Fruit fly (Drosophila melanogaster) whole organism, embryonic: ENCODE results near the gene Muc68Ca.

ENCODE experiments used
- Bdp1 ChIP-seq: fragments of 200-800 bp; sonication (Bioruptor generic); optimal IDR thresholded peaks from 3 replicates; lab custom pipeline; 2016; ENCODE audit warnings: missing biosample characterization, missing genetic modification characterization
- CG10267 ChIP-seq: fragments of 200-800 bp; sonication (Bioruptor generic); optimal IDR thresholded peaks from 2 replicates; lab custom pipeline; 2018; ENCODE audit warnings: missing biosample characterization, mild to moderate bottlenecking, missing genetic modification characterization, moderate library complexity
- CG10274 ChIP-seq: fragments of 200-800 bp; sonication (Bioruptor generic); optimal IDR thresholded peaks from 3 replicates; lab custom pipeline; 2017; ENCODE audit warnings: missing biosample characterization, mild to moderate bottlenecking, missing genetic modification characterization
- CG14014 ChIP-seq: fragments of 200-800 bp; sonication (Bioruptor generic); IDR thresholded peaks from 2 replicates; pipeline ENCODE4 v1.3.6; 2022; ENCODE audit warnings: missing biosample characterization, missing genetic modification characterization
- CG14710 ChIP-seq: fragments of 200-800 bp; sonication (Bioruptor generic); optimal IDR thresholded peaks from 3 replicates; lab custom pipeline; 2019; ENCODE audit warnings: missing biosample characterization, mild to moderate bottlenecking, missing genetic modification characterization, moderate library complexity
- CG1529 ChIP-seq: fragments of 200-800 bp; sonication (Bioruptor generic); optimal IDR thresholded peaks from 3 replicates; lab custom pipeline; 2018; ENCODE audit warnings: missing biosample characterization, missing genetic modification characterization
- CG15601 ChIP-seq: fragments of 200-800 bp; sonication (Bioruptor generic); optimal IDR thresholded peaks from 3 replicates; lab custom pipeline; 2019; ENCODE audit warnings: missing biosample characterization, mild to moderate bottlenecking, missing genetic modification characterization, moderate library complexity
- CG17385 ChIP-seq: fragments of 200-800 bp; sonication (Bioruptor generic); optimal IDR thresholded peaks from 3 replicates; lab custom pipeline; 2018; ENCODE audit warnings: missing biosample characterization, mild to moderate bottlenecking, missing genetic modification characterization
- CG2129 ChIP-seq: fragments of 200-800 bp; sonication (Bioruptor generic); IDR thresholded peaks from 2 replicates; pipeline ENCODE4 v1.3.6; 2022; ENCODE audit warnings: missing biosample characterization, missing genetic modification characterization; ENCODE audit not compliant: partially characterized antibody
- CG30431 ChIP-seq: fragments of 200-800 bp; sonication (Bioruptor generic); optimal IDR thresholded peaks from 2 replicates; lab custom pipeline; 2017; ENCODE audit warnings: missing biosample characterization, missing genetic modification characterization
- CG32532 ChIP-seq: fragments of 200-800 bp; sonication (Bioruptor generic); IDR thresholded peaks from 2 replicates; pipeline ENCODE4 v1.3.6; 2022; ENCODE audit warnings: missing biosample characterization, missing genetic modification characterization
- CG3838 ChIP-seq: fragments of 200-800 bp; sonication (Bioruptor generic); optimal IDR thresholded peaks from 3 replicates; lab custom pipeline; 2016; ENCODE audit warnings: missing biosample characterization, missing genetic modification characterization
- CG4404 ChIP-seq: fragments of 200-800 bp; sonication (Bioruptor generic); IDR thresholded peaks from 2 replicates; pipeline ENCODE4 v1.3.6; 2022; ENCODE audit warnings: missing biosample characterization, missing genetic modification characterization
- CG5245 ChIP-seq: fragments of 200-800 bp; sonication (Bioruptor generic); optimal IDR thresholded peaks from 3 replicates; lab custom pipeline; 2016; ENCODE audit warnings: missing biosample characterization, missing genetic modification characterization
- CG6689 ChIP-seq: fragments of 200-800 bp; sonication (Bioruptor generic); IDR thresholded peaks from 2 replicates; pipeline ENCODE4 v1.3.6; 2022; ENCODE audit warnings: missing biosample characterization, missing genetic modification characterization
- CG7556 ChIP-seq: fragments of 200-800 bp; sonication (Bioruptor generic); optimal IDR thresholded peaks from 2 replicates; lab custom pipeline; 2017; ENCODE audit warnings: missing biosample characterization, mild to moderate bottlenecking, missing genetic modification characterization
- CG7786 ChIP-seq: fragments of 200-800 bp; sonication (Bioruptor generic); optimal IDR thresholded peaks from 2 replicates; lab custom pipeline; 2016; ENCODE audit warnings: missing biosample characterization, missing genetic modification characterization
- CG8359 ChIP-seq: fragments of 200-800 bp; sonication (Bioruptor generic); optimal IDR thresholded peaks from 2 replicates; lab custom pipeline; 2017; ENCODE audit warnings: missing biosample characterization, mild to moderate bottlenecking, missing genetic modification characterization, borderline replicate concordance
- CG9437 ChIP-seq: fragments of 200-800 bp; sonication (Bioruptor generic); optimal IDR thresholded peaks from 2 replicates; lab custom pipeline; 2018; ENCODE audit warnings: missing biosample characterization, mild to moderate bottlenecking, missing genetic modification characterization
- Dbx ChIP-seq: fragments of 200-800 bp; sonication (Bioruptor generic); IDR thresholded peaks from 3 replicates; pipeline ENCODE4 v1.3.6; 2022; ENCODE audit warnings: missing biosample characterization, missing genetic modification characterization
- Fer1 ChIP-seq: fragments of 200-800 bp; sonication (Bioruptor generic); optimal IDR thresholded peaks from 2 replicates; lab custom pipeline; 2017; ENCODE audit warnings: missing biosample characterization, mild to moderate bottlenecking, missing genetic modification characterization
- Max ChIP-seq: fragments of 200-800 bp; sonication (Bioruptor generic); optimal IDR thresholded peaks from 2 replicates; lab custom pipeline; 2016; ENCODE audit warnings: missing biosample characterization, mild to moderate bottlenecking, missing genetic modification characterization
- Mes4 ChIP-seq: fragments of 200-800 bp; sonication (Bioruptor generic); optimal IDR thresholded peaks from 2 replicates; lab custom pipeline; 2016; ENCODE audit warnings: missing biosample characterization, missing genetic modification characterization
- Ravus ChIP-seq: fragments of 200-800 bp; sonication (Bioruptor generic); IDR thresholded peaks from 2 replicates; pipeline ENCODE4 v1.3.6; 2022; ENCODE audit warnings: missing biosample characterization, missing genetic modification characterization
- Sry-δ ChIP-seq: fragments of 200-800 bp; sonication (Bioruptor generic); optimal IDR thresholded peaks from 2 replicates; lab custom pipeline; 2016; ENCODE audit warnings: missing biosample characterization, missing genetic modification characterization
- Ssrp ChIP-seq: fragments of 200-800 bp; sonication (Bioruptor generic); optimal IDR thresholded peaks from 2 replicates; lab custom pipeline; 2018; ENCODE audit warnings: missing biosample characterization, mild to moderate bottlenecking, missing genetic modification characterization, moderate library complexity
- Tbp ChIP-seq: fragments of >200 bp; optimal IDR thresholded peaks from 2 replicates; lab custom pipeline; 2018; ENCODE audit warnings: missing biosample characterization, missing genetic modification characterization
- ab ChIP-seq: fragments of 200-800 bp; sonication (Bioruptor generic); optimal IDR thresholded peaks from 2 replicates; lab custom pipeline; 2016; ENCODE audit warnings: missing biosample characterization, missing genetic modification characterization
- ac ChIP-seq: fragments of 200-800 bp; sonication (Bioruptor generic); optimal IDR thresholded peaks from 3 replicates; lab custom pipeline; 2017; ENCODE audit warnings: missing biosample characterization, mild to moderate bottlenecking, missing genetic modification characterization
- az2 ChIP-seq: fragments of 200-800 bp; sonication (Bioruptor generic); optimal IDR thresholded peaks from 3 replicates; lab custom pipeline; 2016; ENCODE audit warnings: missing biosample characterization, missing genetic modification characterization
- chinmo ChIP-seq: fragments of 200-800 bp; sonication (Bioruptor generic); IDR thresholded peaks from 4 replicates; pipeline ENCODE4 v1.3.6; 2022; ENCODE audit warnings: missing biosample characterization, missing genetic modification characterization; ENCODE audit not compliant: partially characterized antibody
- crol ChIP-seq: fragments of 200-800 bp; sonication (Bioruptor generic); IDR thresholded peaks from 2 replicates; pipeline ENCODE4 v1.3.6; 2022; ENCODE audit warnings: missing biosample characterization, missing genetic modification characterization
- cwo ChIP-seq: fragments of 200-800 bp; sonication (Bioruptor generic); optimal IDR thresholded peaks from 3 replicates; lab custom pipeline; 2017; ENCODE audit warnings: missing biosample characterization, missing genetic modification characterization, mild to moderate bottlenecking, moderate library complexity, missing genetic modification reagents
- emc ChIP-seq: fragments of 200-800 bp; sonication (Bioruptor generic); optimal IDR thresholded peaks from 2 replicates; lab custom pipeline; 2016; ENCODE audit warnings: missing biosample characterization, missing genetic modification characterization
- en ChIP-seq: fragments of 200-800 bp; sonication (Bioruptor generic); optimal IDR thresholded peaks from 2 replicates; lab custom pipeline; 2016; ENCODE audit warnings: missing biosample characterization, missing genetic modification characterization
- gce ChIP-seq: fragments of 200-800 bp; sonication (Bioruptor generic); IDR thresholded peaks from 3 replicates; pipeline ENCODE4 v1.3.6; 2022; ENCODE audit warnings: missing biosample characterization, missing genetic modification characterization
- knrl ChIP-seq: fragments of 200-800 bp; sonication (Bioruptor generic); IDR thresholded peaks from 3 replicates; pipeline ENCODE4 v1.3.6; 2022; ENCODE audit warnings: missing biosample characterization, missing genetic modification characterization; ENCODE audit not compliant: partially characterized antibody
- lola ChIP-seq, 3 experiments: fragments of >200 bp in 2 of 3; fragments of 200-800 bp in 1 of 3; sonication (Bioruptor generic) in 1 of 3; optimal IDR thresholded peaks; 2 replicates each; lab custom pipeline; 2017 to 2019; ENCODE audit warnings: missing biosample characterization in 3 of 3, missing genetic modification characterization in 3 of 3, mild to moderate bottlenecking in 1 of 3, moderate library complexity in 1 of 3
- lov ChIP-seq, 2 experiments: fragments of 200-800 bp in 1 of 2; fragments of >200 bp in 1 of 2; sonication (Bioruptor generic) in 1 of 2; IDR thresholded peaks in 1 of 2; optimal IDR thresholded peaks in 1 of 2; 2 replicates in 1 of 2; 3 replicates in 1 of 2; pipeline versions ENCODE4 v1.3.6 to Lab custom; 2017 to 2022; ENCODE audit warnings: missing biosample characterization in 1 of 2, missing genetic modification characterization in 1 of 2
- org-1 ChIP-seq: fragments of 200-800 bp; sonication (Bioruptor generic); optimal IDR thresholded peaks from 2 replicates; lab custom pipeline; 2017; ENCODE audit warnings: missing biosample characterization, missing genetic modification characterization
- pnt ChIP-seq: fragments of 200-800 bp; sonication (Bioruptor generic); optimal IDR thresholded peaks from 3 replicates; lab custom pipeline; 2016; ENCODE audit warnings: missing biosample characterization, missing genetic modification characterization
- pros ChIP-seq: fragments of 200-800 bp; sonication (Bioruptor generic); optimal IDR thresholded peaks from 3 replicates; lab custom pipeline; 2019; ENCODE audit warnings: missing biosample characterization, mild to moderate bottlenecking, missing genetic modification characterization, moderate library complexity
- tio ChIP-seq: fragments of 200-800 bp; sonication (Bioruptor generic); optimal IDR thresholded peaks from 2 replicates; lab custom pipeline; 2017; ENCODE audit warnings: missing biosample characterization, missing genetic modification characterization, inconsistent platforms
- tll ChIP-seq, 2 experiments: fragments of 200-800 bp in 1 of 2; fragments of >200 bp in 1 of 2; sonication (Bioruptor generic) in 1 of 2; optimal IDR thresholded peaks; 2 replicates each; lab custom pipeline; 2017 to 2019; ENCODE audit warnings: missing biosample characterization in 2 of 2, missing genetic modification characterization in 2 of 2, mild to moderate bottlenecking in 1 of 2, moderate library complexity in 1 of 2
- trem ChIP-seq: fragments of 200-800 bp; optimal IDR thresholded peaks from 3 replicates; lab custom pipeline; 2019; ENCODE audit warnings: missing biosample characterization, mild to moderate bottlenecking, missing genetic modification characterization, moderate library complexity
- wek ChIP-seq: fragments of 200-800 bp; sonication (Bioruptor generic); optimal IDR thresholded peaks from 3 replicates; lab custom pipeline; 2018; ENCODE audit warnings: missing biosample characterization, mild to moderate bottlenecking, missing genetic modification characterization, moderate library complexity
- zen2 ChIP-seq: fragments of 200-800 bp; sonication (Bioruptor generic); IDR thresholded peaks from 3 replicates; pipeline ENCODE4 v1.3.6; 2022; ENCODE audit warnings: missing biosample characterization, missing genetic modification characterization; ENCODE audit not compliant: partially characterized antibody

The Muc68Ca gene

DNA sequence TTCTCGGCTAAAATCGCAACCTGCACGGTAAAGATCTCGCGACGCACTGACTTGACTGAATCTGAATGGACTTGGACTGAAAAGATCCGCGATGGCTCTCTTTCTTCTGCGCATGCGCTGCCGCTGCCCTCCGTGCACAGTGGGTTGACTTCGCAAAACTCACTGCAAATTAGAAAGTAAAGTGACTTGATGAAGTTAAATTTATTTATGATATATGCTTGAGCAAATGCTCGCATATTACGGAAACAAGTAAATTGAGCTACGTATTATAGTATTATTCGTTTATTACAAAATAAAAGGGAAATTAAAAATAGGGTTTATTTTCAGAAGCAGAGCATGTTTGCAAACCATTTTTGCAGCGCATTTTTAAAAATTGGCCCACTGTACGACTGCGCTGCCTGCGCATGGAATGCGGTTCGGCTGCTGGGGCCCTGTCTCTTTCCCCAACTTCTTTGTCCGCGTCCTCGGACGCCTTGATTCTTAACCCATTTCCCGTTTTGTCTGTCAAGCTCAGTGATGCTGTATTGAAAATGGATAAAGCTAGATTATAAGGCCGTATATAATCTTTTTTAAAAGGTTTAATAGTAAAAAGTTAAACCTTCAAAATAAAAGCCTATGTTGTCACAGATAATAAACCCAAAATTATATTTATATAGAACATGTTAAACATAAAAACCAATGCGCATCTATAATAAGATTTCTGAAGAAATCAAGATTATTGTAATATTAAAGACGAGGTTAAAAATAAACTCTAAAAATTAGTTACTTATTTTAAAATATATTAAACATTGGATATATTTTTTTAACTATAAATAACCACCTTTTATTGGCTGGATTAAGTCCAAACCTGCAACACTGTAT lies 32.0 kb downstream of the Muc68Ca start, which contains the start of gene rt (continued):
- peak; percentile 62 for TF ChIP-seq CG10267 (tag; lab: Kevin White, UChicago)
- peak; percentile 50 for TF ChIP-seq CG17385 (GFP tag; lab: Kevin White, UChicago)
- TF ChIP-seq Max (GFP tag; lab: Kevin White, UChicago) = peak; percentile 29
- TF ChIP-seq knrl (GFP tag; lab: Robert Waterston, UW) = 0 out of 3 replicates have a peak, but pooled peaks have one; percentile 19
- TF ChIP-seq az2 (GFP tag; lab: Kevin White, UChicago) = peak; percentile 35
- TF ChIP-seq lola (GFP tag; optimal IDR thresholded peaks at IDR 0.05; lab: Kevin White, UChicago) = peak in 1 of 3 experiments; percentile 85
- TF ChIP-seq Bdp1 (GFP tag; lab: Kevin White, UChicago) = no peak
- no peak for TF ChIP-seq tll (GFP tag; optimal IDR thresholded peaks at IDR 0.05; lab: Kevin White, UChicago)
- TF ChIP-seq CG1529 = peak; percentile 56
- TF ChIP-seq CG6689 (GFP tag; lab: Robert Waterston, UW) = no peak; the same call in 1 of the 2 replicates
- TF ChIP-seq pros (GFP tag; lab: Kevin White, UChicago) = no peak
- TF ChIP-seq Dbx (GFP tag; lab: Robert Waterston, UW) = no peak
- TF ChIP-seq CG30431 (GFP tag; lab: Kevin White, UChicago) = peak; percentile 31
- TF ChIP-seq CG8359 = peak; percentile 37
- no peak for TF ChIP-seq CG3838
- TF ChIP-seq ac = no peak
- TF ChIP-seq ab (GFP tag; lab: Kevin White, UChicago) = no peak
- TF ChIP-seq chinmo (GFP tag; lab: Robert Waterston, UW) = 0 out of 4 replicates have a peak, but pooled peaks have one; percentile 29
- no peak for TF ChIP-seq CG5245 (GFP tag; lab: Kevin White, UChicago)
- TF ChIP-seq cwo (GFP tag; lab: Kevin White, UChicago) = peak; percentile 1
- TF ChIP-seq CG7556 (GFP tag; lab: Kevin White, UChicago) = peak; percentile 58
- TF ChIP-seq Ssrp (tag; lab: Kevin White, UChicago) = peak; percentile 68
- no peak for TF ChIP-seq CG7786
- no peak for TF ChIP-seq gce (GFP tag; lab: Robert Waterston, UW)
- no peak for TF ChIP-seq zen2 (GFP tag; lab: Robert Waterston, UW)
- no peak for TF ChIP-seq en
- peak; percentile 32; the same call in 1 of the 2 replicates for TF ChIP-seq CG32532
- TF ChIP-seq Tbp (GFP tag; lab: Kevin White, UChicago) = no peak
- TF ChIP-seq CG10274 = peak; percentile 3
- peak; percentile 40 for TF ChIP-seq Fer1 (GFP tag; lab: Kevin White, UChicago)
- peak; percentile 46 for TF ChIP-seq org-1 (GFP tag; lab: Kevin White, UChicago)
- no peak for TF ChIP-seq lov (optimal IDR thresholded peaks at IDR 0.05; lab: Kevin White, UChicago)
- no peak for TF ChIP-seq lov (GFP tag; IDR thresholded peaks at IDR 0.05; lab: Robert Waterston, UW)
- no peak for TF ChIP-seq pnt (GFP tag; lab: Kevin White, UChicago)
- peak; percentile 62 for TF ChIP-seq CG14710 (tag; lab: Kevin White, UChicago)
- TF ChIP-seq tio (GFP tag; lab: Kevin White, UChicago) = peak; percentile 42
- 0 out of 2 replicates have a peak, but pooled peaks have one; percentile 7 for TF ChIP-seq CG14014
- no peak for TF ChIP-seq Mes4 (GFP tag; lab: Kevin White, UChicago)
- no peak for TF ChIP-seq Sry-δ (GFP tag; lab: Kevin White, UChicago)
- no peak for TF ChIP-seq wek (GFP tag; lab: Kevin White, UChicago)
- peak; percentile 61 for TF ChIP-seq trem (tag; lab: Kevin White, UChicago)
- no peak for TF ChIP-seq crol (GFP tag; lab: Robert Waterston, UW)
- peak; percentile 44 for TF ChIP-seq CG4404 (GFP tag; lab: Robert Waterston, UW)
- peak; percentile 21 for TF ChIP-seq CG9437 (GFP tag; lab: Kevin White, UChicago)
- no peak for TF ChIP-seq emc (GFP tag; lab: Kevin White, UChicago)
- no peak for TF ChIP-seq CG2129 (GFP tag; lab: Robert Waterston, UW)
- peak; percentile 53 for TF ChIP-seq CG15601 (tag; lab: Kevin White, UChicago)
- TF ChIP-seq Ravus (GFP tag; lab: Robert Waterston, UW) = no peak
